Worm (Caenorhabditis elegans) whole organism, L1 larva: ENCODE measurements around the gene his-48.

Experiments
- Y116A8C.19 ChIP-seq: sonication (generic microtip); optimal IDR thresholded peaks from 2 replicates; lab custom pipeline; 2016; ENCODE audit warnings: missing compliant biosample characterization, missing genetic modification characterization, borderline replicate concordance
- ces-1 ChIP-seq: fragments of 150-350 bp; optimal IDR thresholded peaks from 2 replicates; lab custom pipeline; 2014; ENCODE audit warnings: missing biosample characterization, missing genetic modification reagents, missing genetic modification characterization
- fkh-10 ChIP-seq: sonication (generic microtip); optimal IDR thresholded peaks from 2 replicates; lab custom pipeline; 2017; ENCODE audit warnings: missing biosample characterization, missing genetic modification reagents, missing genetic modification characterization
- fos-1 ChIP-seq: fragments of 150-350 bp; optimal IDR thresholded peaks from 2 replicates; lab custom pipeline; 2014; ENCODE audit warnings: missing biosample characterization, missing genetic modification characterization
- isw-1 ChIP-seq: fragments of 200-800 bp; sonication (Bioruptor generic); IDR thresholded peaks from 2 replicates; pipeline ENCODE4 v1.3.6; 2022; ENCODE audit warnings: missing genetic modification characterization, missing compliant biosample characterization
- lsy-2 ChIP-seq, 2 experiments: fragments of 150-350 bp; optimal IDR thresholded peaks; 2 replicates each; lab custom pipeline; 2014; ENCODE audit warnings: missing biosample characterization in 2 of 2, missing genetic modification characterization in 2 of 2
- mdl-1 ChIP-seq, 2 experiments: fragments of 150-350 bp; optimal IDR thresholded peaks; 2 replicates each; lab custom pipeline; 2014 to 2017; ENCODE audit warnings: missing biosample characterization in 2 of 2, missing genetic modification characterization in 2 of 2, inconsistent platforms in 1 of 2
- nhr-237 ChIP-seq: fragments of 150-350 bp; optimal IDR thresholded peaks from 2 replicates; lab custom pipeline; 2014; ENCODE audit warnings: missing biosample characterization, missing genetic modification characterization
- pqm-1 ChIP-seq: sonication (generic microtip); optimal IDR thresholded peaks from 3 replicates; lab custom pipeline; 2017; ENCODE audit warnings: missing biosample characterization, missing genetic modification characterization
- rnt-1 ChIP-seq: sonication (generic microtip); optimal IDR thresholded peaks from 2 replicates; lab custom pipeline; 2016; ENCODE audit warnings: mild to moderate bottlenecking, missing genetic modification characterization, moderate library complexity, missing compliant biosample characterization
- snpc-4 ChIP-seq: fragments of 150-350 bp; optimal IDR thresholded peaks from 2 replicates; lab custom pipeline; 2014; ENCODE audit warnings: missing biosample characterization, missing genetic modification characterization
- tbx-2 ChIP-seq: sonication (generic microtip); optimal IDR thresholded peaks from 2 replicates; lab custom pipeline; 2016; ENCODE audit warnings: missing genetic modification characterization, missing compliant biosample characterization
- unc-62 ChIP-seq: fragments of 150-350 bp; optimal IDR thresholded peaks from 2 replicates; lab custom pipeline; 2014; ENCODE audit warnings: missing biosample characterization, missing genetic modification reagents, missing genetic modification characterization

DNA sequence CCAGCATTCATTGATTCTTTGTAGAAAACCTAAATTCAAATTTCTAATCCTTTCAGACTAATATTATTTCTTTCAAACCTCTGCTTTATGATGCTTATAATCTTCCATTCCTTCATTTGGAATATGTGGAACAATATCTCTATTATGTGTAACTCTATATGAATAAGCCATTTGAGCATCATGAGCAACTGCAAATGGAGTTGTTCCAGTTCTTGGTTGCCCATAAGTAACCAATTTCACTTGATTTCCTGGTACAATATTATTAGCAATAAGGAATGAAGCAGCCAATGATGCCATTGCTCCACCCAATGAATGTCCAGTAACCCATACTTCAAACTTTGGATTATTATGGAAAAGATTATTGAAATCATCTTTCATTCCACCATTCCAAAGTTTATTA lies 19.6 kb upstream of the his-48 start:
- TF ChIP-seq fkh-10, result no peak
- no peak for TF ChIP-seq ces-1
- no peak for TF ChIP-seq lsy-2 (tag; optimal IDR thresholded peaks at IDR 0.05; lab: Kevin White, UChicago)
- TF ChIP-seq fos-1 (tag; lab: Kevin White, UChicago), result no peak
- no peak for TF ChIP-seq Y116A8C.19 (tag; lab: Kevin White, UChicago)
- no peak for TF ChIP-seq tbx-2 (tag; lab: Kevin White, UChicago)
- TF ChIP-seq rnt-1 (tag; lab: Kevin White, UChicago), result no peak
- TF ChIP-seq nhr-237, result no peak
- TF ChIP-seq unc-62 (GFP tag; lab: Kevin White, UChicago), result no peak
- TF ChIP-seq pqm-1 (tag; lab: Kevin White, UChicago), result no peak
- no peak for TF ChIP-seq mdl-1 (tag; optimal IDR thresholded peaks at IDR 0.05; lab: Kevin White, UChicago)
- TF ChIP-seq isw-1, result no peak
- no peak for TF ChIP-seq snpc-4 (tag; lab: Kevin White, UChicago)
